Worm (Caenorhabditis elegans) whole organism, L1 larva: ENCODE data around the gene ceh-63.

ENCODE experiments used
- C04F5.9 ChIP-seq: sonication (generic microtip); optimal IDR thresholded peaks from 2 replicates; lab custom pipeline; 2016; ENCODE audit warnings: missing genetic modification characterization, missing compliant biosample characterization
- ceh-63 ChIP-seq: fragments of 200-800 bp; sonication (Bioruptor generic); optimal IDR thresholded peaks from 2 replicates; lab custom pipeline; 2018; ENCODE audit warnings: mild to moderate bottlenecking, missing genetic modification characterization, missing compliant biosample characterization
- ceh-8 ChIP-seq: fragments of 200-800 bp; sonication (Bioruptor generic); optimal IDR thresholded peaks from 2 replicates; lab custom pipeline; 2018; ENCODE audit warnings: mild to moderate bottlenecking, missing genetic modification characterization, moderate library complexity, missing compliant biosample characterization
- dpl-1 ChIP-seq, 3 experiments: fragments of 150-350 bp in 2 of 3; sonication (generic microtip) in 1 of 3; optimal IDR thresholded peaks; 2 replicates each; lab custom pipeline; 2014 to 2017; ENCODE audit warnings: missing biosample characterization in 3 of 3, missing genetic modification characterization in 3 of 3, missing genetic modification reagents in 3 of 3
- egl-27 ChIP-seq, 2 experiments: fragments of 150-350 bp in 1 of 2; sonication (generic microtip); optimal IDR thresholded peaks; 3 replicates each; lab custom pipeline; 2017 to 2018; ENCODE audit warnings: missing biosample characterization in 2 of 2, missing genetic modification characterization in 2 of 2, missing genetic modification reagents in 2 of 2
- elt-2 ChIP-seq: sonication (generic microtip); optimal IDR thresholded peaks from 2 replicates; lab custom pipeline; 2016; ENCODE audit warnings: missing genetic modification characterization, mild to moderate bottlenecking, inconsistent platforms, missing compliant biosample characterization, missing genetic modification reagents
- elt-3 ChIP-seq, 6 experiments: fragments of 150-350 bp in 1 of 6; sonication (generic microtip); optimal IDR thresholded peaks; 2 replicates each; lab custom pipeline; 2017 to 2018; ENCODE audit warnings: missing biosample characterization in 6 of 6, missing genetic modification characterization in 6 of 6, inconsistent platforms in 1 of 6
- fkh-10 ChIP-seq: sonication (generic microtip); optimal IDR thresholded peaks from 2 replicates; lab custom pipeline; 2017; ENCODE audit warnings: missing biosample characterization, missing genetic modification reagents, missing genetic modification characterization
- fkh-8 ChIP-seq: sonication (generic microtip); optimal IDR thresholded peaks from 2 replicates; lab custom pipeline; 2016; ENCODE audit warnings: mild to moderate bottlenecking, missing genetic modification characterization, missing compliant biosample characterization
- grh-1 ChIP-seq: fragments of 200-800 bp; sonication (Bioruptor generic); IDR thresholded peaks from 2 replicates; pipeline ENCODE4 v1.3.6; 2022; ENCODE audit warnings: missing genetic modification reagents, missing genetic modification characterization, missing compliant biosample characterization
- hlh-17 ChIP-seq: fragments of 200-800 bp; sonication (Bioruptor generic); optimal IDR thresholded peaks from 2 replicates; lab custom pipeline; 2018; ENCODE audit warnings: missing genetic modification characterization, mild to moderate bottlenecking, missing compliant biosample characterization, moderate library complexity, borderline replicate concordance
- irx-1 ChIP-seq: sonication (generic microtip); optimal IDR thresholded peaks from 2 replicates; lab custom pipeline; 2016; ENCODE audit warnings: missing genetic modification characterization, missing compliant biosample characterization
- lin-14 ChIP-seq: fragments of 200-800 bp; sonication (Bioruptor generic); optimal IDR thresholded peaks from 2 replicates; lab custom pipeline; 2018; ENCODE audit warnings: mild to moderate bottlenecking, missing genetic modification characterization, moderate library complexity, missing compliant biosample characterization
- lsy-2 ChIP-seq, 2 experiments: fragments of 150-350 bp; optimal IDR thresholded peaks; 2 replicates each; lab custom pipeline; 2014; ENCODE audit warnings: missing biosample characterization in 2 of 2, missing genetic modification characterization in 2 of 2
- mdl-1 ChIP-seq, 2 experiments: fragments of 150-350 bp; optimal IDR thresholded peaks; 2 replicates each; lab custom pipeline; 2014 to 2017; ENCODE audit warnings: missing biosample characterization in 2 of 2, missing genetic modification characterization in 2 of 2, inconsistent platforms in 1 of 2
- mef-2 ChIP-seq: fragments of 150-350 bp; optimal IDR thresholded peaks from 2 replicates; lab custom pipeline; 2014; ENCODE audit warnings: missing biosample characterization, missing genetic modification characterization
- nhr-20 ChIP-seq: sonication (generic microtip); optimal IDR thresholded peaks from 2 replicates; lab custom pipeline; 2016; ENCODE audit warnings: mild to moderate bottlenecking, missing genetic modification characterization, missing compliant biosample characterization
- nhr-71 ChIP-seq: sonication (generic microtip); optimal IDR thresholded peaks from 2 replicates; lab custom pipeline; 2016; ENCODE audit warnings: mild to moderate bottlenecking, missing genetic modification characterization, moderate library complexity, missing compliant biosample characterization
- nhr-85 ChIP-seq: sonication (generic microtip); peaks from one replicate; lab custom pipeline; 2016; ENCODE audit warnings: missing genetic modification characterization, inconsistent platforms, missing compliant biosample characterization
- pqm-1 ChIP-seq: sonication (generic microtip); optimal IDR thresholded peaks from 3 replicates; lab custom pipeline; 2017; ENCODE audit warnings: missing biosample characterization, missing genetic modification characterization
- snu-23 ChIP-seq: sonication (generic microtip); optimal IDR thresholded peaks from 2 replicates; lab custom pipeline; 2016; ENCODE audit warnings: missing genetic modification characterization, missing compliant biosample characterization
- sox-4 ChIP-seq: sonication (generic microtip); optimal IDR thresholded peaks from 2 replicates; lab custom pipeline; 2016; ENCODE audit warnings: missing genetic modification characterization, missing compliant biosample characterization
- sptf-1 ChIP-seq: fragments of 150-350 bp; optimal IDR thresholded peaks from 2 replicates; lab custom pipeline; 2014; ENCODE audit warnings: missing biosample characterization, missing genetic modification characterization
- tbx-2 ChIP-seq: sonication (generic microtip); optimal IDR thresholded peaks from 2 replicates; lab custom pipeline; 2016; ENCODE audit warnings: missing genetic modification characterization, missing compliant biosample characterization
- tlp-1 ChIP-seq: fragments of 150-350 bp; optimal IDR thresholded peaks from 2 replicates; lab custom pipeline; 2014; ENCODE audit warnings: missing biosample characterization, missing genetic modification characterization
- unc-30 ChIP-seq: sonication (generic microtip); optimal IDR thresholded peaks from 2 replicates; lab custom pipeline; 2017; ENCODE audit warnings: missing biosample characterization, missing genetic modification characterization

Gene ceh-63

DNA sequence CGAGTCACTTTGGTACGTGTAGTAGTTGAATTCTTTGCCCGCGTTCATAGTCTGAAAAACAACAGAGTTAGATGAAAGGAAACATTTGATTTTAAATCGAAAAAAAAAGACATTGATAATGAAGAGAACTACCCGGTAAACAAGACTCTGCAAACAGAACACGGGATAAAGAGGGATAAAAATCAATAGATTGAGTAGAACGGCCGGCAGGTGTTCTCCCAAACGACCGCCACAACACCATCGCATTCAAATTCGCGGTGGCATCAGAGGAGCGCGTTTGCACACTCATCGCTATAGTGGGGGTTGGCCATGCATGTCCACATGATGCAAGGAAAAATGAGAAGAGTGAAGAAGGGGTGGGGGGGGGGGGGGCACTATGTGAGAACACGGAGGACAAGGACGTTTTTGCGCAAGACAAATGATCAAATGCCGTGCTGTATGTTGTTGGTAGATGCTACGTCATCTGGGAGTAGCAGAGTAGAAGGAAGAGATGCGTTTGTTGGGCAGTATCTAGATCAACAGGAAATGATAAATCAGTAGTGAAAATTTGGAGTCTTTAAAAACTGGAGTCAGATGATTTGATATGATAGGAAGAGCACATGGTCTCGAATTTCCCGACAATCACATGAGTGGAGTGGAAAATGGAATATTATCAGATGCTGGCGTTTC lies 4.8 kb upstream of the ceh-63 start, which contains the start of gene tag-52 (continued):
- TF ChIP-seq dpl-1 (GFP tag; optimal IDR thresholded peaks at IDR 0.05; lab: Kevin White, UChicago) = peak; percentile 27 to 70 (median 48)
- TF ChIP-seq elt-3 (tag; optimal IDR thresholded peaks at IDR 0.05; lab: Kevin White, UChicago) = peak in 2 of 6 experiments; percentile 35 to 39
- peak; percentile 33 for TF ChIP-seq tbx-2 (tag; lab: Kevin White, UChicago)
- TF ChIP-seq mdl-1 (tag; optimal IDR thresholded peaks at IDR 0.05; lab: Kevin White, UChicago) = peak in 1 of 2 experiments; percentile 33
- TF ChIP-seq tlp-1 (tag; lab: Kevin White, UChicago) = no peak
- peak in 1 of 2 experiments; percentile 29 for TF ChIP-seq lsy-2 (tag; optimal IDR thresholded peaks at IDR 0.05; lab: Kevin White, UChicago)
- peak; percentile 60 for TF ChIP-seq snu-23 (GFP tag; lab: Kevin White, UChicago)
- TF ChIP-seq ceh-63 (GFP tag; lab: Kevin White, UChicago) = peak; percentile 97

DNA sequence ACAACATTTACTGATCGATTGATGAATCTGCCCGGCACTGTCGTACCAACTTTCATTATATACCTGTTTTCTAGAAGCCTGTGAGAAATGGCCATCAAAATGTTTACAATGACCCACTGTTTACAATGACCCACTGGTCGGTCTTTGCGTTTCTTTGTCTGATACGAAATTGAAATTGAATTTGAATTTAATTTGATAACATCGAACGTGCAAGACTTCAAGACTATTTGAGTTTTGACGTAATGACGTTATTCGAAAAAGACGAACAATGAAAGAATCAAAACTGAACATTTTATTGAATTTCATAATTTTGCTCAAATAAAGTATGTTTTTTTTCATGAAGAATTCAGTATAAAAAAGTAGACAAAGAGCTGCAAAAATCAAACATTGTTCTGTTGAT lies 1.9 kb downstream of the ceh-63 start, which contains the start of gene C02F12.5:
Gene C02F12.5 (minus strand): TSS at position 101 of the 400 bp plus-strand sequence.
- TF ChIP-seq nhr-85 (peak; percentile 35), sptf-1 (tag; lab: Kevin White, UChicago) (no peak)

DNA sequence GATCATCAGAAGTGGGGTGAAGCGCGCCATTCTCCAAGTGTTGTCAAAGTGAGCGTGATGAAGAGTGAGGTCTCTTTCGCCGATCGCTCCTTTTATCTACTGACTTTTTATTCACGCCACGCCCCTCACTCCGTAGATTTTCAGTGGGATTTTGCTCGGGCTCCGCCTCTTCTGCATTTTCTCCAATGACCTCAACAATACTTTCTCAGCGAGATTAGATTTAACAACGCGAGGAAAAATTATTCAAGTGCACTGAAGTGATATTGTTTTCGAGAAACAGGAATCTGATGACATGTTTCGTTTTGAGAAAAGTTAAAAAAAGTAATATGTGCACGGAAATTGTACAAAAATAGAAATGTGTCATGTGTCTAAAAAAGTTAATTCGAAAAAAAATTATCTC lies 5.0 kb downstream of the ceh-63 start, which contains the start of gene snet-1:
Gene snet-1 (minus strand): TSS at position 101 of the 400 bp plus-strand sequence.
- peak; percentile 34 for TF ChIP-seq fkh-8 (tag; lab: Kevin White, UChicago)
- peak; percentile 17 for TF ChIP-seq nhr-71 (tag; lab: Kevin White, UChicago)
- TF ChIP-seq lin-14 (GFP tag; lab: Kevin White, UChicago) = no peak
- TF ChIP-seq sox-4 (tag; lab: Kevin White, UChicago) = peak; percentile 35
- TF ChIP-seq elt-2 (tag; lab: Kevin White, UChicago) = no peak
- TF ChIP-seq egl-27 (tag; optimal IDR thresholded peaks at IDR 0.05; lab: Kevin White, UChicago) = no peak

DNA sequence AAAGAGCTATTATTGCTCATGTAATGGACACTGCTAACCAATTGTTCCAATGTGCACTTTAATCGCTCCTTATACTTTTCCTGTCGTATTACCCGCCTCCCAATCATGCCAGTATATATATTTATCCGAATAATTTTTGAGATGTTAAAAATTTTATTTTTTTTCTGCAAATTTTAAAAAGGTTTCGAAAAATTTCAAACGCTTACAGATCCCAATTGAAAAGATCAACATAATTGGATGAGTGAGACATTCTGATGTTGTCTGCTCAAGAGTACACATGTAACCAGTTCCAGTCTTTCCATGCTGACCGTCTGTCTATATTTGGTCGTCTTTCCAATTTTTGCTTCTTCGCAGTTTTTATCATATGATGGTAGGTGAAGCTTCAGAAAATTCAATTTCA lies 14.7 kb downstream of the ceh-63 start, which contains the start of gene R11G1.1:
Gene R11G1.1 (plus strand): TSS at position 301 of the 400 bp plus-strand sequence.
- TF ChIP-seq fkh-8 (tag; lab: Kevin White, UChicago) (no peak), nhr-71 (tag; lab: Kevin White, UChicago) (no peak)

DNA sequence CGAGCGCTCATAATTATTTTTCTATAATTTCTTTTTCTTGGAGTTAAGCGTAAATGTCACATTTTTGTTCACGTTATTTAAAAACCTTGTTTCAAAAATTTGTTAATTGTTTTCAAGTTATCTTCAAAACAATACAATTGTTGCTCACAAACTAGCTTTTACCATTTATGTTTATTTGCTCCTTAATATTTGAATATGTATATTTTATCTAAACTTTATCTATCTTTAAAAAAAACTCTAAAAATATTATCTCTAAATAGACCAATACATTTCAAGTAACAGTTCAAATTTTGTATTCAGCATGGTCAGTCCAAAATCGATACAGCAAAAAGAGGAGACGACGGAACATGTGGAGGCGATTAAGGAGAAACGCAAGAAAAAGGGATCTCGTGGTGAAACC lies 17.9 kb downstream of the ceh-63 start, which contains the start of gene R11G1.7:
Gene R11G1.7 (plus strand): TSS at position 301 of the 400 bp plus-strand sequence.
- TF ChIP-seq ceh-8 (GFP tag; lab: Kevin White, UChicago) (no peak), grh-1 (GFP tag; lab: Robert Waterston, UW) (no peak), irx-1 (tag; lab: Kevin White, UChicago) (no peak), sptf-1 (tag; lab: Kevin White, UChicago) (no peak), mdl-1 (tag; optimal IDR thresholded peaks at IDR 0.05; lab: Kevin White, UChicago) (no peak), C04F5.9 (tag; lab: Kevin White, UChicago) (no peak)

DNA sequence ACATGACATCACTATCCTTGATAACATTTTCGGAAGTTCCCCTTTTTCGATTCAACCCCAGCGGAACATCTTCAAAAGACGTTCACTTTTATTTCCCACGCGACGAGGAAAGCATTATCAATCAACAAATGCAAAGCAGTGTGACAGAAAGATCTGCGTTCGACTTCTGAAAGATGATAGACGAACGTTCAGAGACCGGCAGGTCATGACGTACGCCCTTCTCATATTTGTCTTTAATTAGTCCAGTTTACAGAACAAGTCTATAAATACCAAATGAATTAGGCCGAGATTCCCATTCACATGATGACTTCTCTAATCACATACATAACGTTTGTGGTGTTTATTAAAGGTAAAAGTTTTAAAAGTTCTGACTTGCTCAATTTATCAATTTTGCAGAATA lies 19.2 kb downstream of the ceh-63 start, which contains the start of gene R11G1.11:
Gene R11G1.11 (plus strand): TSS at position 301 of the 400 bp plus-strand sequence.
- TF ChIP-seq hlh-17 (no peak), pqm-1 (tag; lab: Kevin White, UChicago) (no peak), mef-2 (tag; lab: Kevin White, UChicago) (no peak), unc-30 (tag; lab: Kevin White, UChicago) (no peak), fkh-10 (no peak), sptf-1 (tag; lab: Kevin White, UChicago) (no peak), nhr-20 (tag; lab: Kevin White, UChicago) (no peak), lin-14 (GFP tag; lab: Kevin White, UChicago) (no peak)
- TF ChIP-seq, all 84 proteins: peak for 0
